Worm (Caenorhabditis elegans): Measurements from ENCODE around the gene srh-48.

srh-48 gene

ce11 chrII:9338859-9339258 is 41.0 kb upstream of the srh-48 start, which contains the start of gene ttll-12:
Gene ttll-12 (plus strand): TSS chrII:9338997.
- TF ChIP-seq elt-3 (tag; optimal IDR thresholded peaks at IDR 0.05) (no peak), ama-1 (optimal IDR thresholded peaks at IDR 0.05) (peak; percentile 89)

ce11 chrII:9343955-9344354 is 35.9 kb upstream of the srh-48 start:
- TF ChIP-seq lsy-2 (tag; optimal IDR thresholded peaks at IDR 0.05): peak in 1 of 2 experiments; percentile 9
- peak; percentile 44 for TF ChIP-seq egl-27 (tag; optimal IDR thresholded peaks at IDR 0.05)
- peak in 1 of 2 experiments; percentile 7 for TF ChIP-seq mdl-1 (tag; optimal IDR thresholded peaks at IDR 0.05)
- TF ChIP-seq blmp-1 (tag; optimal IDR thresholded peaks at IDR 0.05; ENCODE audit: insufficient read depth): peak; percentile 85
- peak; percentile 69 for TF ChIP-seq nhr-25 (tag; optimal IDR thresholded peaks at IDR 0.05)
- no peak for TF ChIP-seq dmd-4 (tag; optimal IDR thresholded peaks at IDR 0.05)
- TF ChIP-seq Y55F3AM.14 (GFP tag; optimal IDR thresholded peaks at IDR 0.05): no peak
- peak; percentile 93 for TF ChIP-seq nhr-21 (tag; optimal IDR thresholded peaks at IDR 0.05)
- TF ChIP-seq fos-1 (tag; optimal IDR thresholded peaks at IDR 0.05): peak; percentile 21
- TF ChIP-seq gmeb-1 (tag; optimal IDR thresholded peaks at IDR 0.05): peak; percentile 43
- TF ChIP-seq nhr-129 (tag; optimal IDR thresholded peaks at IDR 0.05): peak; percentile 54
- TF ChIP-seq F13H6.1 (tag; optimal IDR thresholded peaks at IDR 0.05): no peak
- TF ChIP-seq sma-3 (GFP tag; optimal IDR thresholded peaks at IDR 0.05): peak; percentile 67
- TF ChIP-seq sma-9 (GFP tag; optimal IDR thresholded peaks at IDR 0.05): peak; percentile 77
- TF ChIP-seq sma-9 (tag; optimal IDR thresholded peaks at IDR 0.05): no peak

- TF ChIP-seq blmp-1 (tag; optimal IDR thresholded peaks at IDR 0.05; ENCODE audit: insufficient read depth): peak; percentile 37
- peak; percentile 45 for TF ChIP-seq sma-9 (GFP tag; optimal IDR thresholded peaks at IDR 0.05)
- no peak for TF ChIP-seq sma-9 (tag; optimal IDR thresholded peaks at IDR 0.05)
- no peak for TF ChIP-seq nhr-77 (tag; optimal IDR thresholded peaks at IDR 0.05)
- no peak for TF ChIP-seq nhr-25 (tag; optimal IDR thresholded peaks at IDR 0.05)
Observed at ce11 chrII:9345116-9345515, 34.8 kb upstream of the srh-48 start.

- no peak for TF ChIP-seq lin-11 (tag; optimal IDR thresholded peaks at IDR 0.05)
- no peak for TF ChIP-seq unc-39 (tag; optimal IDR thresholded peaks at IDR 0.05)
- TF ChIP-seq ceh-16 (tag; optimal IDR thresholded peaks at IDR 0.05): no peak
- TF ChIP-seq elt-1 (tag; optimal IDR thresholded peaks at IDR 0.05): no peak
- TF ChIP-seq aly-2 (tag; optimal IDR thresholded peaks at IDR 0.05): no peak
- no peak for TF ChIP-seq peb-1 (tag; optimal IDR thresholded peaks at IDR 0.05)
- no peak for TF ChIP-seq nhr-12 (tag; optimal IDR thresholded peaks at IDR 0.05)
- TF ChIP-seq snpc-4 (tag; optimal IDR thresholded peaks at IDR 0.05): no peak
- TF ChIP-seq ztf-1 (GFP tag; conservative IDR thresholded peaks at IDR 0.05): no peak
- no peak for TF ChIP-seq lin-39 (tag; optimal IDR thresholded peaks at IDR 0.05)
- TF ChIP-seq sma-9 (GFP tag; optimal IDR thresholded peaks at IDR 0.05): no peak
- no peak for TF ChIP-seq sma-9 (tag; optimal IDR thresholded peaks at IDR 0.05)
- TF ChIP-seq nhr-6 (tag; optimal IDR thresholded peaks at IDR 0.05): no peak
- TF ChIP-seq sma-3 (GFP tag; optimal IDR thresholded peaks at IDR 0.05): no peak
- TF ChIP-seq mdl-1 (tag; optimal IDR thresholded peaks at IDR 0.05): no peak
- no peak for TF ChIP-seq mbf-1 (tag; optimal IDR thresholded peaks at IDR 0.05)
- TF ChIP-seq fos-1 (tag; optimal IDR thresholded peaks at IDR 0.05): no peak
- TF ChIP-seq lin-13 (GFP tag; optimal IDR thresholded peaks at IDR 0.05): no peak
- TF ChIP-seq mab-5 (tag; optimal IDR thresholded peaks at IDR 0.05): no peak
- no peak for TF ChIP-seq nhr-129 (tag; optimal IDR thresholded peaks at IDR 0.05)
- no peak for TF ChIP-seq blmp-1 (tag; optimal IDR thresholded peaks at IDR 0.05; ENCODE audit: insufficient read depth)
Observed at ce11 chrII:9345794-9346193, 34.1 kb upstream of the srh-48 start.

ce11 chrII:9346490-9346889 is 33.4 kb upstream of the srh-48 start, which contains the start of gene F42A8.1:
Gene F42A8.1 (minus strand): TSS chrII:9346590.
- TF ChIP-seq nhr-21 (tag; optimal IDR thresholded peaks at IDR 0.05) (no peak), unc-55 (GFP tag; optimal IDR thresholded peaks at IDR 0.05) (no peak), ceh-82 (tag; optimal IDR thresholded peaks at IDR 0.05) (no peak), ztf-4 (tag; optimal IDR thresholded peaks at IDR 0.05) (no peak), R02D3.7 (tag; optimal IDR thresholded peaks at IDR 0.05) (no peak), nhr-12 (tag; optimal IDR thresholded peaks at IDR 0.05) (no peak), sem-4 (tag; optimal IDR thresholded peaks at IDR 0.05) (no peak), lin-11 (tag; optimal IDR thresholded peaks at IDR 0.05) (no peak), snpc-4 (tag; optimal IDR thresholded peaks at IDR 0.05) (no peak), alr-1 (tag; optimal IDR thresholded peaks at IDR 0.05) (no peak), lin-13 (GFP tag; optimal IDR thresholded peaks at IDR 0.05) (no peak), mab-5 (tag; optimal IDR thresholded peaks at IDR 0.05) (no peak), blmp-1 (tag; optimal IDR thresholded peaks at IDR 0.05; ENCODE audit: insufficient read depth) (no peak), unc-62 (GFP tag; optimal IDR thresholded peaks at IDR 0.05) (no peak), ceh-16 (tag; optimal IDR thresholded peaks at IDR 0.05) (no peak), F13H6.1 (tag; optimal IDR thresholded peaks at IDR 0.05) (no peak)
